Fruit fly (Drosophila melanogaster): ENCODE data around the gene chic.

The chic gene

dm6 chr2L:5980862-5981432 is at the start of gene chic:
Gene chic, minus strand, starts transcription at chr2L:5981018.
- no peak for TF ChIP-seq Pif1A (GFP tag; optimal IDR thresholded peaks at IDR 0.05)
- TF ChIP-seq CG4496 (GFP tag; IDR thresholded peaks at IDR 0.05): no peak
- no peak for TF ChIP-seq rn (GFP tag; IDR thresholded peaks at IDR 0.05)
- TF ChIP-seq CG15710 (tag; optimal IDR thresholded peaks at IDR 0.05): no peak
- TF ChIP-seq D1 (tag; optimal IDR thresholded peaks at IDR 0.05): no peak
- TF ChIP-seq CG8301 (tag; optimal IDR thresholded peaks at IDR 0.05): no peak
- TF ChIP-seq CG9948 (tag; optimal IDR thresholded peaks at IDR 0.05): no peak
- TF ChIP-seq CG13204 (GFP tag; optimal IDR thresholded peaks at IDR 0.05): no peak
- no peak for TF ChIP-seq CG34367 (tag; optimal IDR thresholded peaks at IDR 0.05)
- TF ChIP-seq CG32121 (GFP tag; IDR thresholded peaks at IDR 0.05): no peak
- TF ChIP-seq CG14655 (GFP tag; optimal IDR thresholded peaks at IDR 0.05): no peak
- TF ChIP-seq CG10348 (GFP tag; IDR thresholded peaks at IDR 0.05): no peak
- no peak for TF ChIP-seq CG12605 (GFP tag; IDR thresholded peaks at IDR 0.05)
- TF ChIP-seq CG17806 (tag; optimal IDR thresholded peaks at IDR 0.05): no peak
- no peak for TF ChIP-seq Snoo (tag; optimal IDR thresholded peaks at IDR 0.05)
- no peak for TF ChIP-seq Pif1B (GFP tag; optimal IDR thresholded peaks at IDR 0.05)

dm6 chr2L:6028712-6029111 is 47.9 kb upstream of the chic start:
- peak; percentile 2 for TF ChIP-seq CG34367 (tag; optimal IDR thresholded peaks at IDR 0.05)
- peak; percentile 33; the same call in 1 of the 2 replicates for TF ChIP-seq CG12605 (GFP tag; IDR thresholded peaks at IDR 0.05)
- TF ChIP-seq CG8159 (tag; optimal IDR thresholded peaks at IDR 0.05): no peak
- peak; percentile 6 for TF ChIP-seq Pif1A (GFP tag; optimal IDR thresholded peaks at IDR 0.05)

dm6 chr2L:6024345-6024907 is 43.6 kb upstream of the chic start, which contains the start of gene CG9107:
Gene CG9107, minus strand, starts transcription at chr2L:6024539.
- no peak for TF ChIP-seq CG32121 (GFP tag; IDR thresholded peaks at IDR 0.05)
- no peak for TF ChIP-seq CG10348 (GFP tag; IDR thresholded peaks at IDR 0.05)
- no peak for TF ChIP-seq Ets98B (GFP tag; IDR thresholded peaks at IDR 0.05)
- TF ChIP-seq fd96Ca (GFP tag; IDR thresholded peaks at IDR 0.05): no peak
- TF ChIP-seq CG15710 (tag; optimal IDR thresholded peaks at IDR 0.05): no peak
- no peak for TF ChIP-seq CG34367 (tag; optimal IDR thresholded peaks at IDR 0.05)
- no peak for TF ChIP-seq Pif1B (GFP tag; optimal IDR thresholded peaks at IDR 0.05)
- TF ChIP-seq CG17806 (tag; optimal IDR thresholded peaks at IDR 0.05): no peak
- no peak for TF ChIP-seq Snoo (tag; optimal IDR thresholded peaks at IDR 0.05)
- TF ChIP-seq D1 (tag; optimal IDR thresholded peaks at IDR 0.05): no peak
- no peak for TF ChIP-seq rn (GFP tag; IDR thresholded peaks at IDR 0.05)

- TF ChIP-seq D1 (tag; optimal IDR thresholded peaks at IDR 0.05): peak; percentile 16
- TF ChIP-seq CG15710 (tag; optimal IDR thresholded peaks at IDR 0.05): peak; percentile 57
- TF ChIP-seq EcR (GFP tag; optimal IDR thresholded peaks at IDR 0.05): no peak
- TF ChIP-seq Snoo (tag; optimal IDR thresholded peaks at IDR 0.05): peak; percentile 59
- TF ChIP-seq CG12605 (GFP tag; IDR thresholded peaks at IDR 0.05): no peak
- TF ChIP-seq CG10348 (GFP tag; IDR thresholded peaks at IDR 0.05): no peak
- no peak for TF ChIP-seq CG32121 (GFP tag; IDR thresholded peaks at IDR 0.05)
- peak; percentile 76 for TF ChIP-seq CG17806 (tag; optimal IDR thresholded peaks at IDR 0.05)
- peak; percentile 66 for TF ChIP-seq CG9948 (tag; optimal IDR thresholded peaks at IDR 0.05)
- TF ChIP-seq rn (GFP tag; IDR thresholded peaks at IDR 0.05): no peak
- TF ChIP-seq CG14655 (GFP tag; optimal IDR thresholded peaks at IDR 0.05): peak; percentile 77
- 0 out of 3 replicates have a peak, but pooled peaks have one; percentile 20 for TF ChIP-seq CG4496 (GFP tag; IDR thresholded peaks at IDR 0.05)
- TF ChIP-seq CG34367 (tag; optimal IDR thresholded peaks at IDR 0.05): peak; percentile 40
- TF ChIP-seq fd96Ca (GFP tag; IDR thresholded peaks at IDR 0.05): peak; percentile 51; the same call in 2 of the 3 replicates
- TF ChIP-seq Pif1A (GFP tag; optimal IDR thresholded peaks at IDR 0.05): peak; percentile 65
- peak; percentile 83 for TF ChIP-seq CG8159 (tag; optimal IDR thresholded peaks at IDR 0.05)
- no peak for TF ChIP-seq Ets98B (GFP tag; IDR thresholded peaks at IDR 0.05)
- TF ChIP-seq CG8301 (tag; optimal IDR thresholded peaks at IDR 0.05): peak; percentile 53
- peak; percentile 32 for TF ChIP-seq gl (tag; optimal IDR thresholded peaks at IDR 0.05)
- TF ChIP-seq CG13204 (GFP tag; optimal IDR thresholded peaks at IDR 0.05): peak; percentile 3
- peak; percentile 74 for TF ChIP-seq Pif1B (GFP tag; optimal IDR thresholded peaks at IDR 0.05)
Observed at dm6 chr2L:6022793-6023192, 42.0 kb upstream of the chic start.

- no peak for TF ChIP-seq rn (GFP tag; IDR thresholded peaks at IDR 0.05)
Observed at dm6 chr2L:6020535-6020934, 39.7 kb upstream of the chic start, which contains the start of gene CG13996. Gene CG13996, plus strand, starts transcription at chr2L:6020835.

dm6 chr2L:6019352-6020131 is 38.7 kb upstream of the chic start, which contains the start of gene H2.0:
Gene H2.0, minus strand, starts transcription at chr2L:6019402.
- TF ChIP-seq Ets98B (GFP tag; IDR thresholded peaks at IDR 0.05): peak; percentile 21; the same call in 1 of the 2 replicates
- no peak for TF ChIP-seq EcR (GFP tag; optimal IDR thresholded peaks at IDR 0.05)
- 0 out of 3 replicates have a peak, but pooled peaks have one; percentile 17 for TF ChIP-seq fd96Ca (GFP tag; IDR thresholded peaks at IDR 0.05)
- peak; percentile 62 for TF ChIP-seq CG9948 (tag; optimal IDR thresholded peaks at IDR 0.05)
- peak; percentile 42 for TF ChIP-seq gl (tag; optimal IDR thresholded peaks at IDR 0.05)
- no peak for TF ChIP-seq CG10348 (GFP tag; IDR thresholded peaks at IDR 0.05)
- TF ChIP-seq CG17806 (tag; optimal IDR thresholded peaks at IDR 0.05): no peak
- TF ChIP-seq CG14655 (GFP tag; optimal IDR thresholded peaks at IDR 0.05): peak; percentile 79
- TF ChIP-seq Pif1B (GFP tag; optimal IDR thresholded peaks at IDR 0.05): peak; percentile 75
- TF ChIP-seq rn (GFP tag; IDR thresholded peaks at IDR 0.05): 0 out of 2 replicates have a peak, but pooled peaks have one; percentile 17
- TF ChIP-seq CG13204 (GFP tag; optimal IDR thresholded peaks at IDR 0.05): peak; percentile 10
- TF ChIP-seq CG34367 (tag; optimal IDR thresholded peaks at IDR 0.05): no peak
- TF ChIP-seq CG4496 (GFP tag; IDR thresholded peaks at IDR 0.05): no peak; the same call in 2 of the 3 replicates
- TF ChIP-seq Snoo (tag; optimal IDR thresholded peaks at IDR 0.05): no peak
- peak; percentile 55 for TF ChIP-seq Pif1A (GFP tag; optimal IDR thresholded peaks at IDR 0.05)
- peak; percentile 75 for TF ChIP-seq CG15710 (tag; optimal IDR thresholded peaks at IDR 0.05)
- TF ChIP-seq CG8159 (tag; optimal IDR thresholded peaks at IDR 0.05): peak; percentile 73
- TF ChIP-seq CG32121 (GFP tag; IDR thresholded peaks at IDR 0.05): no peak
- peak; percentile 79 for TF ChIP-seq CG8301 (tag; optimal IDR thresholded peaks at IDR 0.05)
- no peak for TF ChIP-seq CG12605 (GFP tag; IDR thresholded peaks at IDR 0.05)
- TF ChIP-seq D1 (tag; optimal IDR thresholded peaks at IDR 0.05): no peak
